Fruit fly (Drosophila melanogaster) whole organism, embryonic: ENCODE results near the gene CG32320.

Source experiments
- Atf3 ChIP-seq: fragments of 200-800 bp; sonication (Bioruptor generic); optimal IDR thresholded peaks from 3 replicates; lab custom pipeline; 2016; ENCODE audit warnings: missing biosample characterization, missing genetic modification characterization
- B-H1 ChIP-seq: fragments of 200-800 bp; sonication (Bioruptor generic); IDR thresholded peaks from 3 replicates; pipeline ENCODE4 v1.3.6; 2022; ENCODE audit warnings: missing biosample characterization, missing genetic modification characterization
- CG10321 ChIP-seq: fragments of 200-800 bp; sonication (Bioruptor generic); IDR thresholded peaks from 2 replicates; pipeline ENCODE4 v1.3.6; 2022; ENCODE audit warnings: missing biosample characterization, missing genetic modification characterization
- CG10366 ChIP-seq: fragments of 200-800 bp; sonication (Bioruptor generic); IDR thresholded peaks from 2 replicates; pipeline ENCODE4 v1.3.6; 2022; ENCODE audit warnings: missing biosample characterization, missing genetic modification characterization
- CG14014 ChIP-seq: fragments of 200-800 bp; sonication (Bioruptor generic); IDR thresholded peaks from 2 replicates; pipeline ENCODE4 v1.3.6; 2022; ENCODE audit warnings: missing biosample characterization, missing genetic modification characterization
- CG15269 ChIP-seq: fragments of 200-800 bp; sonication (Bioruptor generic); optimal IDR thresholded peaks from 2 replicates; lab custom pipeline; 2018; ENCODE audit warnings: missing biosample characterization, mild to moderate bottlenecking, missing genetic modification characterization, moderate library complexity
- CG15601 ChIP-seq: fragments of 200-800 bp; sonication (Bioruptor generic); optimal IDR thresholded peaks from 3 replicates; lab custom pipeline; 2019; ENCODE audit warnings: missing biosample characterization, mild to moderate bottlenecking, missing genetic modification characterization, moderate library complexity
- CG15696 ChIP-seq: fragments of 200-800 bp; sonication (Bioruptor generic); optimal IDR thresholded peaks from 2 replicates; lab custom pipeline; 2019; ENCODE audit warnings: missing biosample characterization, mild to moderate bottlenecking, missing genetic modification characterization, moderate library complexity
- CG17361 ChIP-seq: fragments of 200-800 bp; sonication (Bioruptor generic); IDR thresholded peaks from 3 replicates; pipeline ENCODE4 v1.3.6; 2022; ENCODE audit warnings: missing biosample characterization, missing genetic modification characterization
- CG1832 ChIP-seq: fragments of 200-800 bp; sonication (Bioruptor generic); optimal IDR thresholded peaks from 2 replicates; lab custom pipeline; 2017; ENCODE audit warnings: missing biosample characterization, mild to moderate bottlenecking, missing genetic modification characterization, inconsistent platforms
- CG2202 ChIP-seq: fragments of 200-800 bp; sonication (Bioruptor generic); optimal IDR thresholded peaks from 2 replicates; lab custom pipeline; 2018; ENCODE audit warnings: missing biosample characterization, mild to moderate bottlenecking, missing genetic modification characterization
- CG32532 ChIP-seq: fragments of 200-800 bp; sonication (Bioruptor generic); IDR thresholded peaks from 2 replicates; pipeline ENCODE4 v1.3.6; 2022; ENCODE audit warnings: missing biosample characterization, missing genetic modification characterization
- CG3847 ChIP-seq: fragments of 200-800 bp; sonication (Bioruptor generic); IDR thresholded peaks from 2 replicates; pipeline ENCODE4 v1.3.6; 2022; ENCODE audit warnings: missing biosample characterization, missing genetic modification characterization
- CG5245 ChIP-seq: fragments of 200-800 bp; sonication (Bioruptor generic); optimal IDR thresholded peaks from 3 replicates; lab custom pipeline; 2016; ENCODE audit warnings: missing biosample characterization, missing genetic modification characterization
- CG7786 ChIP-seq: fragments of 200-800 bp; sonication (Bioruptor generic); optimal IDR thresholded peaks from 2 replicates; lab custom pipeline; 2016; ENCODE audit warnings: missing biosample characterization, missing genetic modification characterization
- CG8388 ChIP-seq: fragments of 200-800 bp; sonication (Bioruptor generic); optimal IDR thresholded peaks from 2 replicates; lab custom pipeline; 2019; ENCODE audit warnings: missing biosample characterization, mild to moderate bottlenecking, missing genetic modification characterization, moderate library complexity
- CG8478 ChIP-seq: fragments of >200 bp; optimal IDR thresholded peaks from 2 replicates; lab custom pipeline; 2018
- CG9727 ChIP-seq: fragments of 200-800 bp; sonication (Bioruptor generic); optimal IDR thresholded peaks from 3 replicates; lab custom pipeline; 2017; ENCODE audit warnings: missing biosample characterization, mild to moderate bottlenecking, missing genetic modification characterization
- CG9876 ChIP-seq: fragments of 200-800 bp; sonication (Bioruptor generic); optimal IDR thresholded peaks from 2 replicates; lab custom pipeline; 2016; ENCODE audit warnings: missing biosample characterization, missing genetic modification characterization
- Camta ChIP-seq: fragments of 200-800 bp; sonication (Bioruptor generic); optimal IDR thresholded peaks from 2 replicates; lab custom pipeline; 2016; ENCODE audit warnings: missing biosample characterization, missing genetic modification characterization
- Deaf1 ChIP-seq: fragments of 200-800 bp; optimal IDR thresholded peaks from 3 replicates; lab custom pipeline; 2019; ENCODE audit warnings: missing biosample characterization, mild to moderate bottlenecking, missing genetic modification characterization, moderate library complexity
- Gsc ChIP-seq: fragments of 200-800 bp; sonication (Bioruptor generic); IDR thresholded peaks from 2 replicates; pipeline ENCODE4 v1.3.6; 2022; ENCODE audit warnings: missing biosample characterization, missing genetic modification characterization
- HLH4C ChIP-seq: fragments of 200-800 bp; sonication (Bioruptor generic); IDR thresholded peaks from 3 replicates; pipeline ENCODE4 v1.3.6; 2022; ENCODE audit warnings: missing biosample characterization, missing genetic modification characterization; ENCODE audit not compliant: partially characterized antibody
- Jarid2 ChIP-seq: fragments of 200-800 bp; sonication (Bioruptor generic); optimal IDR thresholded peaks from 3 replicates; lab custom pipeline; 2017; ENCODE audit warnings: mild to moderate bottlenecking, missing biosample characterization, missing genetic modification reagents, missing genetic modification characterization
- Med ChIP-seq: fragments of 200-800 bp; sonication (Bioruptor generic); peaks from one replicate; lab custom pipeline; 2016; ENCODE audit warnings: missing biosample characterization, missing genetic modification characterization, mild to moderate bottlenecking, inconsistent platforms, moderate library complexity
- Mes4 ChIP-seq: fragments of 200-800 bp; sonication (Bioruptor generic); optimal IDR thresholded peaks from 2 replicates; lab custom pipeline; 2016; ENCODE audit warnings: missing biosample characterization, missing genetic modification characterization
- Sox100B ChIP-seq: fragments of 200-800 bp; sonication (Bioruptor generic); optimal IDR thresholded peaks from 3 replicates; lab custom pipeline; 2018; ENCODE audit warnings: missing biosample characterization, mild to moderate bottlenecking, missing genetic modification characterization
- Sry-δ ChIP-seq: fragments of 200-800 bp; sonication (Bioruptor generic); optimal IDR thresholded peaks from 2 replicates; lab custom pipeline; 2016; ENCODE audit warnings: missing biosample characterization, missing genetic modification characterization
- bigmax ChIP-seq: fragments of 200-800 bp; sonication (Bioruptor generic); optimal IDR thresholded peaks from 2 replicates; lab custom pipeline; 2018; ENCODE audit warnings: missing biosample characterization, mild to moderate bottlenecking, missing genetic modification characterization
- bowl ChIP-seq: fragments of 200-800 bp; sonication (Bioruptor generic); IDR thresholded peaks from 2 replicates; pipeline ENCODE4 v1.3.6; 2022; ENCODE audit warnings: missing biosample characterization, missing genetic modification characterization
- bsh ChIP-seq, 2 experiments: fragments of 200-800 bp; sonication (Bioruptor generic); optimal IDR thresholded peaks; 2 replicates each; lab custom pipeline; 2017 to 2018; ENCODE audit warnings: mild to moderate bottlenecking in 2 of 2, missing biosample characterization in 2 of 2, missing genetic modification characterization in 2 of 2, moderate library complexity in 1 of 2
- btn ChIP-seq: fragments of 200-800 bp; sonication (Bioruptor generic); optimal IDR thresholded peaks from 2 replicates; lab custom pipeline; 2016; ENCODE audit warnings: missing biosample characterization, missing genetic modification characterization
- croc ChIP-seq: fragments of 200-800 bp; sonication (Bioruptor generic); conservative IDR thresholded peaks from 3 replicates; pipeline ENCODE4 v1.3.6; 2022; ENCODE audit warnings: missing biosample characterization, missing genetic modification characterization
- crol ChIP-seq: fragments of 200-800 bp; sonication (Bioruptor generic); IDR thresholded peaks from 2 replicates; pipeline ENCODE4 v1.3.6; 2022; ENCODE audit warnings: missing biosample characterization, missing genetic modification characterization
- danr ChIP-seq: fragments of 200-800 bp; sonication (Bioruptor generic); IDR thresholded peaks from 2 replicates; pipeline ENCODE4 v1.3.6; 2022; ENCODE audit warnings: missing biosample characterization, missing genetic modification characterization
- dm ChIP-seq: fragments of 200-800 bp; sonication (Bioruptor generic); optimal IDR thresholded peaks from 3 replicates; lab custom pipeline; 2016; ENCODE audit warnings: missing biosample characterization, missing genetic modification characterization
- eyg ChIP-seq: fragments of 200-800 bp; sonication (Bioruptor generic); optimal IDR thresholded peaks from 3 replicates; lab custom pipeline; 2016; ENCODE audit warnings: missing biosample characterization, missing genetic modification characterization
- fu2 ChIP-seq: fragments of 200-800 bp; sonication (Bioruptor generic); optimal IDR thresholded peaks from 2 replicates; lab custom pipeline; 2016; ENCODE audit warnings: missing biosample characterization, missing genetic modification characterization
- ind ChIP-seq: fragments of 200-800 bp; sonication (Bioruptor generic); optimal IDR thresholded peaks from 3 replicates; lab custom pipeline; 2016; ENCODE audit warnings: missing biosample characterization, missing genetic modification characterization
- lab ChIP-seq: fragments of 200-800 bp; sonication (Bioruptor generic); optimal IDR thresholded peaks from 3 replicates; lab custom pipeline; 2017; ENCODE audit warnings: missing biosample characterization, missing genetic modification characterization, mild to moderate bottlenecking, moderate library complexity, missing genetic modification reagents
- nau ChIP-seq: fragments of 200-800 bp; sonication (Bioruptor generic); optimal IDR thresholded peaks from 3 replicates; lab custom pipeline; 2017; ENCODE audit warnings: missing biosample characterization, mild to moderate bottlenecking, missing genetic modification characterization, missing genetic modification reagents
- nom ChIP-seq: fragments of 200-800 bp; sonication (Bioruptor generic); optimal IDR thresholded peaks from 2 replicates; lab custom pipeline; 2017; ENCODE audit warnings: missing biosample characterization, missing genetic modification characterization, mild to moderate bottlenecking, moderate library complexity, missing genetic modification reagents
- otp ChIP-seq: fragments of 200-800 bp; sonication (Bioruptor generic); IDR thresholded peaks from 3 replicates; pipeline ENCODE4, ENCODE4 v1.3.6; 2022; ENCODE audit warnings: missing biosample characterization, missing genetic modification characterization
- p53 ChIP-seq: fragments of 200-800 bp; sonication (Bioruptor generic); optimal IDR thresholded peaks from 2 replicates; lab custom pipeline; 2016; ENCODE audit warnings: missing biosample characterization, missing genetic modification characterization
- pros ChIP-seq: fragments of 200-800 bp; sonication (Bioruptor generic); optimal IDR thresholded peaks from 3 replicates; lab custom pipeline; 2019; ENCODE audit warnings: missing biosample characterization, mild to moderate bottlenecking, missing genetic modification characterization, moderate library complexity
- ranshi ChIP-seq: fragments of 200-800 bp; sonication (Bioruptor generic); IDR thresholded peaks from 2 replicates; pipeline ENCODE4 v1.3.6; 2022; ENCODE audit warnings: missing biosample characterization, missing genetic modification characterization
- sd ChIP-seq: fragments of 200-800 bp; sonication (Bioruptor generic); optimal IDR thresholded peaks from 3 replicates; lab custom pipeline; 2018; ENCODE audit warnings: missing biosample characterization, mild to moderate bottlenecking, missing genetic modification characterization, moderate library complexity
- sim ChIP-seq: fragments of 200-800 bp; sonication (Bioruptor generic); IDR thresholded peaks from 2 replicates; pipeline ENCODE4 v1.3.6; 2022; ENCODE audit warnings: missing biosample characterization, missing genetic modification characterization
- sisA ChIP-seq: fragments of 200-800 bp; sonication (Bioruptor generic); IDR thresholded peaks from 2 replicates; pipeline ENCODE4 v1.3.6; 2022; ENCODE audit warnings: missing biosample characterization, missing genetic modification characterization
- slou ChIP-seq: fragments of 200-800 bp; sonication (Bioruptor generic); optimal IDR thresholded peaks from 3 replicates; lab custom pipeline; 2016; ENCODE audit warnings: missing biosample characterization, missing genetic modification characterization
- stc ChIP-seq: fragments of 200-800 bp; sonication (Bioruptor generic); IDR thresholded peaks from 2 replicates; pipeline ENCODE4 v1.3.6; 2022; ENCODE audit warnings: missing biosample characterization, missing genetic modification characterization
- tgo ChIP-seq: fragments of 200-800 bp; sonication (Bioruptor generic); IDR thresholded peaks from 3 replicates; pipeline ENCODE4 v1.3.6; 2022; ENCODE audit warnings: missing biosample characterization, missing genetic modification characterization
- trh ChIP-seq: fragments of 200-800 bp; sonication (Bioruptor generic); optimal IDR thresholded peaks from 2 replicates; lab custom pipeline; 2016; ENCODE audit warnings: missing biosample characterization, missing genetic modification characterization
- yki ChIP-seq: fragments of >200 bp; optimal IDR thresholded peaks from 3 replicates; lab custom pipeline; 2018

Gene CG32320

DNA sequence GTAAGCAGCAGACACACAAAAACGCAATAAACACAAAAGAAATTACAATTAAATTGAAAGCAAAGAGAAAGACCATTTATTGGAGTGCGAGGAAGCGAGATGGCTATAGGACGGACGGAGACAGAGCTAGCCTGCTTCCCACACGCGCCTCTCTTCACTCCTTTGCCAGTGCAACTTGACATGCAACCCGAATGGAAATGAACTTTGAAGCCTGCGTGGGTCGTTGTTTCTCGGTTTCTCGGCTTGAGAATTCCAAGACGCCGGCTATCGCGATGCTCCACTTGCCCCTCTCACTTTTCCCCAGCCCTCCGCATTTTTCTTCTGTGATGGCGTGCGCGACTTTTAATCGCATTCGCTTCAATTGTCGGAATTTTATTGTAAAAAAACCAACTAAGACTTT, 17.4 kb upstream of the CG32320 start:
- TF ChIP-seq CG8388 (GFP tag; lab: Kevin White, UChicago) (no peak), CG15601 (no peak), Camta (no peak), croc (GFP tag; lab: Robert Waterston, UW) (no peak), CG7786 (GFP tag; lab: Kevin White, UChicago) (no peak), Sox100B (GFP tag; lab: Kevin White, UChicago) (no peak), CG14014 (GFP tag; lab: Robert Waterston, UW) (no peak), ind (GFP tag; lab: Kevin White, UChicago) (no peak), p53 (no peak), eyg (GFP tag; lab: Kevin White, UChicago) (no peak), bsh (GFP tag; optimal IDR thresholded peaks at IDR 0.05; lab: Kevin White, UChicago) (peak in 1 of 2 experiments; percentile 30), Sry-δ (GFP tag; lab: Kevin White, UChicago) (no peak), sisA (GFP tag; lab: Robert Waterston, UW) (no peak), stc (no peak), CG5245 (GFP tag; lab: Kevin White, UChicago) (no peak), CG2202 (tag; lab: Kevin White, UChicago) (no peak), Atf3 (GFP tag; lab: Kevin White, UChicago) (no peak), CG15269 (tag; lab: Kevin White, UChicago) (no peak), CG10321 (peak; percentile 90), CG17361 (GFP tag; lab: Robert Waterston, UW) (no peak), yki (lab: Kevin White, UChicago) (no peak), Mes4 (no peak), fu2 (no peak), Gsc (GFP tag; lab: Robert Waterston, UW) (no peak), CG9727 (GFP tag; lab: Kevin White, UChicago) (no peak), Jarid2 (GFP tag; lab: Kevin White, UChicago) (no peak), CG1832 (peak; percentile 49), sim (GFP tag; lab: Robert Waterston, UW) (no peak), HLH4C (no peak), nau (GFP tag; lab: Kevin White, UChicago) (no peak), ranshi (GFP tag; lab: Robert Waterston, UW) (no peak), CG8478 (lab: Kevin White, UChicago) (no peak), sd (tag; lab: Kevin White, UChicago) (no peak), Med (peak; percentile 24), tgo (GFP tag; lab: Robert Waterston, UW) (no peak), Deaf1 (no peak), nom (GFP tag; lab: Kevin White, UChicago) (peak; percentile 72), CG10366 (GFP tag; lab: Robert Waterston, UW) (no peak), otp (GFP tag; lab: Robert Waterston, UW) (no peak), CG32532 (GFP tag; lab: Robert Waterston, UW) (no peak), CG9876 (no peak), lab (GFP tag; lab: Kevin White, UChicago) (no peak), slou (no peak), pros (GFP tag; lab: Kevin White, UChicago) (peak; percentile 10), btn (GFP tag; lab: Kevin White, UChicago) (no peak), CG3847 (GFP tag; lab: Robert Waterston, UW) (no peak), danr (GFP tag; lab: Robert Waterston, UW) (no peak), trh (GFP tag; lab: Kevin White, UChicago) (no peak), bowl (no peak), B-H1 (GFP tag; lab: Robert Waterston, UW) (no peak), crol (GFP tag; lab: Robert Waterston, UW) (peak; percentile 71; the same call in 1 of the 2 replicates), dm (GFP tag; lab: Kevin White, UChicago) (no peak), CG15696 (tag; lab: Kevin White, UChicago) (no peak), bigmax (GFP tag; lab: Kevin White, UChicago) (no peak)
